Worm (Caenorhabditis elegans) whole organism, L1 larva: ENCODE data around the gene C06E1.11.

ENCODE experiments used
- C04F5.9 ChIP-seq: sonication (generic microtip); optimal IDR thresholded peaks from 2 replicates; lab custom pipeline; 2016; ENCODE audit warnings: missing genetic modification characterization, missing compliant biosample characterization
- F16B12.6 ChIP-seq: fragments of 150-350 bp; optimal IDR thresholded peaks from 2 replicates; lab custom pipeline; 2014; ENCODE audit warnings: missing biosample characterization, missing genetic modification characterization
- Y116A8C.19 ChIP-seq: sonication (generic microtip); optimal IDR thresholded peaks from 2 replicates; lab custom pipeline; 2016; ENCODE audit warnings: missing compliant biosample characterization, missing genetic modification characterization, borderline replicate concordance
- aha-1 ChIP-seq: fragments of 150-350 bp; optimal IDR thresholded peaks from 2 replicates; lab custom pipeline; 2014; ENCODE audit warnings: missing biosample characterization, missing genetic modification characterization
- alr-1 ChIP-seq: fragments of 200-800 bp; sonication (Bioruptor generic); optimal IDR thresholded peaks from 2 replicates; lab custom pipeline; 2018; ENCODE audit warnings: borderline replicate concordance, mild to moderate bottlenecking, missing genetic modification characterization, missing compliant biosample characterization
- aly-2 ChIP-seq: fragments of 150-350 bp; optimal IDR thresholded peaks from 2 replicates; lab custom pipeline; 2014; ENCODE audit warnings: missing biosample characterization, missing genetic modification characterization
- blmp-1 ChIP-seq: fragments of 150-350 bp; optimal IDR thresholded peaks from 2 replicates; lab custom pipeline; 2014; ENCODE audit warnings: missing biosample characterization, missing genetic modification characterization
- ceh-63 ChIP-seq: fragments of 200-800 bp; sonication (Bioruptor generic); optimal IDR thresholded peaks from 2 replicates; lab custom pipeline; 2018; ENCODE audit warnings: mild to moderate bottlenecking, missing genetic modification characterization, missing compliant biosample characterization
- ceh-8 ChIP-seq: fragments of 200-800 bp; sonication (Bioruptor generic); optimal IDR thresholded peaks from 2 replicates; lab custom pipeline; 2018; ENCODE audit warnings: mild to moderate bottlenecking, missing genetic modification characterization, moderate library complexity, missing compliant biosample characterization
- ceh-90 ChIP-seq: sonication (generic microtip); optimal IDR thresholded peaks from 2 replicates; lab custom pipeline; 2016; ENCODE audit warnings: missing genetic modification characterization, missing compliant biosample characterization
- dpl-1 ChIP-seq, 3 experiments: fragments of 150-350 bp in 2 of 3; sonication (generic microtip) in 1 of 3; optimal IDR thresholded peaks; 2 replicates each; lab custom pipeline; 2014 to 2017; ENCODE audit warnings: missing biosample characterization in 3 of 3, missing genetic modification characterization in 3 of 3, missing genetic modification reagents in 3 of 3
- dsc-1 ChIP-seq: sonication (generic microtip); optimal IDR thresholded peaks from 2 replicates; lab custom pipeline; 2016; ENCODE audit warnings: mild to moderate bottlenecking, missing genetic modification characterization, missing compliant biosample characterization
- efl-1 ChIP-seq, 4 experiments: fragments of 150-350 bp; optimal IDR thresholded peaks in 3 of 4; peaks in 1 of 4; 1 replicate in 1 of 4; 2 replicates in 3 of 4; lab custom pipeline; 2014; ENCODE audit warnings: missing biosample characterization in 2 of 4, missing genetic modification characterization in 2 of 4, missing genetic modification reagents in 2 of 4
- egl-13 ChIP-seq: sonication (generic microtip); optimal IDR thresholded peaks from 2 replicates; lab custom pipeline; 2016; ENCODE audit warnings: missing genotype, missing genetic modification reagents, missing genetic modification characterization, missing compliant biosample characterization
- elt-2 ChIP-seq: sonication (generic microtip); optimal IDR thresholded peaks from 2 replicates; lab custom pipeline; 2016; ENCODE audit warnings: missing genetic modification characterization, mild to moderate bottlenecking, inconsistent platforms, missing compliant biosample characterization, missing genetic modification reagents
- elt-3 ChIP-seq, 6 experiments: fragments of 150-350 bp in 1 of 6; sonication (generic microtip); optimal IDR thresholded peaks; 2 replicates each; lab custom pipeline; 2017 to 2018; ENCODE audit warnings: missing biosample characterization in 6 of 6, missing genetic modification characterization in 6 of 6, inconsistent platforms in 1 of 6
- ets-5 ChIP-seq: fragments of 200-800 bp; sonication (Bioruptor generic); IDR thresholded peaks from 2 replicates; pipeline ENCODE4 v1.3.6; 2022; ENCODE audit warnings: missing genetic modification characterization, missing compliant biosample characterization
- fkh-10 ChIP-seq: sonication (generic microtip); optimal IDR thresholded peaks from 2 replicates; lab custom pipeline; 2017; ENCODE audit warnings: missing biosample characterization, missing genetic modification reagents, missing genetic modification characterization
- fkh-4 ChIP-seq: sonication (generic microtip); optimal IDR thresholded peaks from 2 replicates; lab custom pipeline; 2016; ENCODE audit warnings: missing compliant biosample characterization, missing genetic modification characterization, borderline replicate concordance
- hlh-17 ChIP-seq: fragments of 200-800 bp; sonication (Bioruptor generic); optimal IDR thresholded peaks from 2 replicates; lab custom pipeline; 2018; ENCODE audit warnings: missing genetic modification characterization, mild to moderate bottlenecking, missing compliant biosample characterization, moderate library complexity, borderline replicate concordance
- irx-1 ChIP-seq: sonication (generic microtip); optimal IDR thresholded peaks from 2 replicates; lab custom pipeline; 2016; ENCODE audit warnings: missing genetic modification characterization, missing compliant biosample characterization
- isw-1 ChIP-seq: fragments of 200-800 bp; sonication (Bioruptor generic); IDR thresholded peaks from 2 replicates; pipeline ENCODE4 v1.3.6; 2022; ENCODE audit warnings: missing genetic modification characterization, missing compliant biosample characterization
- lin-14 ChIP-seq: fragments of 200-800 bp; sonication (Bioruptor generic); optimal IDR thresholded peaks from 2 replicates; lab custom pipeline; 2018; ENCODE audit warnings: mild to moderate bottlenecking, missing genetic modification characterization, moderate library complexity, missing compliant biosample characterization
- lir-3 ChIP-seq: sonication (generic microtip); optimal IDR thresholded peaks from 2 replicates; lab custom pipeline; 2016; ENCODE audit warnings: mild to moderate bottlenecking, missing genetic modification characterization, moderate library complexity, missing compliant biosample characterization; ENCODE audit not compliant: poor library complexity
- nhr-19 ChIP-seq: fragments of 200-800 bp; sonication (Bioruptor generic); conservative IDR thresholded peaks from 2 replicates; pipeline ENCODE4 v1.3.6; 2022; ENCODE audit warnings: missing genetic modification characterization, missing compliant biosample characterization
- nhr-20 ChIP-seq: sonication (generic microtip); optimal IDR thresholded peaks from 2 replicates; lab custom pipeline; 2016; ENCODE audit warnings: mild to moderate bottlenecking, missing genetic modification characterization, missing compliant biosample characterization
- nhr-47 ChIP-seq: sonication (generic microtip); optimal IDR thresholded peaks from 2 replicates; lab custom pipeline; 2016; ENCODE audit warnings: mild to moderate bottlenecking, missing genetic modification characterization, moderate library complexity, missing compliant biosample characterization
- nhr-71 ChIP-seq: sonication (generic microtip); optimal IDR thresholded peaks from 2 replicates; lab custom pipeline; 2016; ENCODE audit warnings: mild to moderate bottlenecking, missing genetic modification characterization, moderate library complexity, missing compliant biosample characterization
- nhr-84 ChIP-seq: sonication (generic microtip); optimal IDR thresholded peaks from 2 replicates; lab custom pipeline; 2017; ENCODE audit warnings: missing biosample characterization, missing genetic modification characterization
- nhr-85 ChIP-seq: sonication (generic microtip); peaks from one replicate; lab custom pipeline; 2016; ENCODE audit warnings: missing genetic modification characterization, inconsistent platforms, missing compliant biosample characterization
- nhr-90 ChIP-seq: sonication (generic microtip); optimal IDR thresholded peaks from 2 replicates; lab custom pipeline; 2016; ENCODE audit warnings: mild to moderate bottlenecking, missing genetic modification characterization, missing compliant biosample characterization; ENCODE audit not compliant: poor library complexity
- pax-3 ChIP-seq: fragments of 200-800 bp; sonication (Bioruptor generic); optimal IDR thresholded peaks from 2 replicates; lab custom pipeline; 2018; ENCODE audit warnings: mild to moderate bottlenecking, missing genetic modification characterization, moderate library complexity, missing compliant biosample characterization
- rnt-1 ChIP-seq: sonication (generic microtip); optimal IDR thresholded peaks from 2 replicates; lab custom pipeline; 2016; ENCODE audit warnings: mild to moderate bottlenecking, missing genetic modification characterization, moderate library complexity, missing compliant biosample characterization
- skn-1 ChIP-seq: fragments of 150-350 bp; optimal IDR thresholded peaks from 2 replicates; lab custom pipeline; 2014; ENCODE audit warnings: missing biosample characterization, missing genetic modification characterization
- snpc-4 ChIP-seq: fragments of 150-350 bp; optimal IDR thresholded peaks from 2 replicates; lab custom pipeline; 2014; ENCODE audit warnings: missing biosample characterization, missing genetic modification characterization
- swsn-7 ChIP-seq: sonication (generic microtip); optimal IDR thresholded peaks from 2 replicates; lab custom pipeline; 2016; ENCODE audit warnings: missing genetic modification characterization, missing compliant biosample characterization
- tbx-2 ChIP-seq: sonication (generic microtip); optimal IDR thresholded peaks from 2 replicates; lab custom pipeline; 2016; ENCODE audit warnings: missing genetic modification characterization, missing compliant biosample characterization
- unc-130 ChIP-seq: fragments of 150-350 bp; optimal IDR thresholded peaks from 2 replicates; lab custom pipeline; 2017; ENCODE audit warnings: missing biosample characterization, missing genetic modification characterization, inconsistent platforms
- unc-62 ChIP-seq: fragments of 150-350 bp; optimal IDR thresholded peaks from 2 replicates; lab custom pipeline; 2014; ENCODE audit warnings: missing biosample characterization, missing genetic modification reagents, missing genetic modification characterization
- unc-86 ChIP-seq: sonication (generic microtip); optimal IDR thresholded peaks from 2 replicates; lab custom pipeline; 2016; ENCODE audit warnings: missing genetic modification characterization, missing compliant biosample characterization
- vab-15 ChIP-seq: sonication (generic microtip); optimal IDR thresholded peaks from 2 replicates; lab custom pipeline; 2017; ENCODE audit warnings: missing genotype, mild to moderate bottlenecking, missing genetic modification characterization, missing compliant biosample characterization
- zag-1 ChIP-seq: fragments of 150-350 bp; optimal IDR thresholded peaks from 2 replicates; lab custom pipeline; 2014; ENCODE audit warnings: missing biosample characterization, missing genetic modification characterization
- zip-4 ChIP-seq: fragments of 200-800 bp; sonication (Bioruptor generic); optimal IDR thresholded peaks from 2 replicates; lab custom pipeline; 2018; ENCODE audit warnings: mild to moderate bottlenecking, missing genetic modification characterization, moderate library complexity, missing compliant biosample characterization
- ztf-4 ChIP-seq: fragments of 150-350 bp; optimal IDR thresholded peaks from 2 replicates; lab custom pipeline; 2014; ENCODE audit warnings: missing biosample characterization, missing genetic modification characterization

Gene C06E1.11

ce11 chrIII:8652922-8653321, 36.4 kb upstream of the C06E1.11 start (continued):
- TF ChIP-seq pax-3: no peak
- TF ChIP-seq ceh-8 (GFP tag; lab: Kevin White, UChicago): no peak
- no peak for TF ChIP-seq Y116A8C.19 (tag; lab: Kevin White, UChicago)
- TF ChIP-seq ztf-4 (tag; lab: Kevin White, UChicago): no peak
- peak; percentile 34 for TF ChIP-seq nhr-20 (tag; lab: Kevin White, UChicago)
- TF ChIP-seq lin-14 (GFP tag; lab: Kevin White, UChicago): peak; percentile 36
- no peak for TF ChIP-seq snpc-4 (tag; lab: Kevin White, UChicago)
- no peak for TF ChIP-seq blmp-1 (tag; lab: Kevin White, UChicago)
- TF ChIP-seq vab-15 (tag; lab: Kevin White, UChicago): no peak
- peak; percentile 39 for TF ChIP-seq dsc-1 (tag; lab: Kevin White, UChicago)
- TF ChIP-seq nhr-71 (tag; lab: Kevin White, UChicago): peak; percentile 54
- TF ChIP-seq egl-13: no peak
- TF ChIP-seq unc-86 (tag; lab: Kevin White, UChicago): no peak
- TF ChIP-seq nhr-19: no peak
- TF ChIP-seq efl-1 (optimal IDR thresholded peaks at IDR 0.05; lab: Kevin White, UChicago): peak; percentile 14 to 38
- peak; percentile 7 to 8 for TF ChIP-seq efl-1 (GFP tag; optimal IDR thresholded peaks at IDR 0.05 in 1 of 2; lab: Kevin White, UChicago)
- TF ChIP-seq unc-62 (GFP tag; lab: Kevin White, UChicago): no peak
- TF ChIP-seq ceh-63 (GFP tag; lab: Kevin White, UChicago): no peak
- no peak for TF ChIP-seq elt-2 (tag; lab: Kevin White, UChicago)
- no peak for TF ChIP-seq hlh-17 (GFP tag; lab: Kevin White, UChicago)
- TF ChIP-seq ceh-90 (tag; lab: Kevin White, UChicago): no peak
- no peak for TF ChIP-seq lir-3 (tag; lab: Kevin White, UChicago)
- no peak for TF ChIP-seq nhr-84
- no peak for TF ChIP-seq nhr-90
- TF ChIP-seq rnt-1: peak; percentile 42
- peak in 2 of 3 experiments; percentile 12 to 23 for TF ChIP-seq dpl-1 (GFP tag; optimal IDR thresholded peaks at IDR 0.05; lab: Kevin White, UChicago)
- TF ChIP-seq fkh-10 (GFP tag; lab: Kevin White, UChicago): no peak
- no peak for TF ChIP-seq elt-3 (tag; optimal IDR thresholded peaks at IDR 0.05; lab: Kevin White, UChicago)
- TF ChIP-seq zip-4 (GFP tag; lab: Kevin White, UChicago): no peak
- TF ChIP-seq irx-1: no peak
- TF ChIP-seq fkh-4: no peak
- TF ChIP-seq ets-5 (GFP tag; lab: Robert Waterston, UW): no peak
- no peak for TF ChIP-seq alr-1 (tag; lab: Kevin White, UChicago)
- TF ChIP-seq skn-1 (tag; lab: Kevin White, UChicago): no peak
- peak; percentile 38 for TF ChIP-seq nhr-47 (tag; lab: Kevin White, UChicago)
- no peak for TF ChIP-seq tbx-2 (tag; lab: Kevin White, UChicago)
- no peak for TF ChIP-seq F16B12.6
- peak; percentile 31 for TF ChIP-seq swsn-7 (tag; lab: Kevin White, UChicago)
- TF ChIP-seq zag-1 (tag; lab: Kevin White, UChicago): no peak
- no peak for TF ChIP-seq unc-130 (tag; lab: Kevin White, UChicago)
- TF ChIP-seq C04F5.9 (tag; lab: Kevin White, UChicago): no peak
- TF ChIP-seq aha-1 (tag; lab: Kevin White, UChicago): no peak
- peak; percentile 80 for TF ChIP-seq nhr-85
- peak; percentile 2 for TF ChIP-seq aly-2 (tag; lab: Kevin White, UChicago)
- TF ChIP-seq isw-1 (GFP tag; lab: Robert Waterston, UW): no peak
